Fruit fly (Drosophila melanogaster): ENCODE results near the gene Hr39.

Gene Hr39

DNA sequence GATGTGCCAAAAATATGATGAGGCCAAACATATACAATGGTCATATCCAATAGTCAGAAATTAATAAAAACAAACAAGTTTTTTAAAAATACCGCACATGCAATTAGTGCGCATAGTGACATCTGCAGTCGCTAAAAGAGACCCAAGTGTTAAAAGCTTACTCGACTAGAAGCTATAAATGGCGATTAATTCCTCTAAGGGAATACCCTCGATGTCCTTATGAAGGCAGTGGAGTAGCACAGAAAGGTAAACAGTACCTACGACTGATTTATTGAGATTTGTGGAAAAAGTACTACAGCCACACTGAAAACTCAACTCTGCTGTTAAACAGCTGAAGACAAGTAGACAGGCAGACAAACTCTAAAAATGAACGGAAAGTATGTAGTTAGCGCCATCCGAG, 23.8 kb downstream of the Hr39 start (continued):
- TF ChIP-seq dmrt99B (tag; optimal IDR thresholded peaks at IDR 0.05) (no peak), pum (GFP tag; optimal IDR thresholded peaks at IDR 0.05) (peak; percentile 25), ash1 (GFP tag; optimal IDR thresholded peaks at IDR 0.05) (peak; percentile 9), sens-2 (GFP tag; IDR thresholded peaks at IDR 0.05) (no peak), CG11560 (tag; IDR thresholded peaks at IDR 0.05) (no peak), row (GFP tag; IDR thresholded peaks at IDR 0.05) (peak; percentile 64; the same call in 1 of the 3 replicates), CG2889 (GFP tag; IDR thresholded peaks at IDR 0.05) (no peak), pb (GFP tag; optimal IDR thresholded peaks at IDR 0.05) (no peak), gcm (GFP tag; optimal IDR thresholded peaks at IDR 0.05) (no peak), wor (GFP tag; IDR thresholded peaks at IDR 0.05) (no peak), C15 (GFP tag; IDR thresholded peaks at IDR 0.05) (no peak), NC2α (GFP tag; optimal IDR thresholded peaks at IDR 0.05) (no peak), scrt (GFP tag; optimal IDR thresholded peaks at IDR 0.05) (no peak), Ets65A (GFP tag) (peak; percentile 77), Dll (GFP tag; IDR thresholded peaks at IDR 0.05; ENCODE audit: partially characterized antibody) (no peak; the same call in 3 of the 4 replicates), Opbp (GFP tag; IDR thresholded peaks at IDR 0.05; ENCODE audit: partially characterized antibody) (no peak), dpn (GFP tag; optimal IDR thresholded peaks at IDR 0.05) (peak in 1 of 2 experiments; percentile 18), chn (GFP tag; optimal IDR thresholded peaks at IDR 0.05) (no peak), zf30C (GFP tag; optimal IDR thresholded peaks at IDR 0.05) (no peak), slp2 (GFP tag; optimal IDR thresholded peaks at IDR 0.05) (no peak), MESR4 (GFP tag; optimal IDR thresholded peaks at IDR 0.05) (no peak), CG32772 (GFP tag; IDR thresholded peaks at IDR 0.05) (no peak), nau (GFP tag; optimal IDR thresholded peaks at IDR 0.05) (peak; percentile 45), CG11695 (GFP tag; IDR thresholded peaks at IDR 0.05) (no peak), sc (optimal IDR thresholded peaks at IDR 0.05) (no peak), sc (GFP tag; optimal IDR thresholded peaks at IDR 0.05) (no peak), sqz (GFP tag; optimal IDR thresholded peaks at IDR 0.05) (no peak), CG34224 (GFP tag; IDR thresholded peaks at IDR 0.05; ENCODE audit: partially characterized antibody) (peak; percentile 29; the same call in 1 of the 3 replicates), trh (GFP tag; optimal IDR thresholded peaks at IDR 0.05) (no peak), Chrac-16 (GFP tag; optimal IDR thresholded peaks at IDR 0.05) (peak; percentile 26), zen (tag; optimal IDR thresholded peaks at IDR 0.05) (peak; percentile 57), CG4404 (GFP tag; IDR thresholded peaks at IDR 0.05) (no peak), CG7556 (GFP tag; optimal IDR thresholded peaks at IDR 0.05) (no peak), Max (GFP tag; optimal IDR thresholded peaks at IDR 0.05) (no peak), CG12071 (GFP tag; optimal IDR thresholded peaks at IDR 0.05) (no peak), eve (GFP tag; optimal IDR thresholded peaks at IDR 0.05) (no peak), CG10209 (GFP tag; optimal IDR thresholded peaks at IDR 0.05) (no peak), az2 (GFP tag; optimal IDR thresholded peaks at IDR 0.05) (no peak), stc (GFP tag; IDR thresholded peaks at IDR 0.05) (no peak), odd (GFP tag; optimal IDR thresholded peaks at IDR 0.05) (no peak), Hr51 (GFP tag; optimal IDR thresholded peaks at IDR 0.05) (peak in 1 of 2 experiments; percentile 20), CG1603 (tag; optimal IDR thresholded peaks at IDR 0.05) (peak; percentile 56), nerfin-2 (GFP tag; IDR thresholded peaks at IDR 0.05; ENCODE audit: partially characterized antibody) (no peak), CG9932 (GFP tag; IDR thresholded peaks at IDR 0.05) (no peak), CG9437 (GFP tag; optimal IDR thresholded peaks at IDR 0.05) (no peak), sd (tag; optimal IDR thresholded peaks at IDR 0.05) (no peak), nerfin-1 (tag; optimal IDR thresholded peaks at IDR 0.05) (no peak), cwo (GFP tag; optimal IDR thresholded peaks at IDR 0.05) (no peak), CG6813 (GFP tag; optimal IDR thresholded peaks at IDR 0.05) (no peak), CG2199 (GFP tag; IDR thresholded peaks at IDR 0.05) (peak; percentile 86), luna (GFP tag; optimal IDR thresholded peaks at IDR 0.05) (no peak), Rx (GFP tag; IDR thresholded peaks at IDR 0.05) (no peak)
